Worm (Caenorhabditis elegans) whole organism, early embryonic: Measurements from ENCODE around the gene hpo-18.

Experiments used
- ama-1 ChIP-seq: fragments of 150-350 bp; optimal IDR thresholded peaks from 2 replicates; lab custom pipeline; 2014
- ceh-13 ChIP-seq: fragments of 200-800 bp; sonication (Bioruptor generic); optimal IDR thresholded peaks from 2 replicates; lab custom pipeline; 2018; ENCODE audit warnings: mild to moderate bottlenecking, missing genetic modification characterization, missing compliant biosample characterization
- ceh-36 ChIP-seq: sonication (generic microtip); optimal IDR thresholded peaks from 2 replicates; lab custom pipeline; 2016; ENCODE audit warnings: missing genetic modification characterization, inconsistent platforms, missing compliant biosample characterization
- hmg-4 ChIP-seq: fragments of 200-800 bp; sonication (Bioruptor generic); optimal IDR thresholded peaks from 2 replicates; lab custom pipeline; 2018; ENCODE audit warnings: mild to moderate bottlenecking, missing genetic modification characterization, missing compliant biosample characterization
- hnd-1 ChIP-seq: sonication (generic microtip); optimal IDR thresholded peaks from 2 replicates; lab custom pipeline; 2016; ENCODE audit warnings: missing genetic modification characterization, missing compliant biosample characterization
- sea-1 ChIP-seq: fragments of 200-800 bp; sonication (Bioruptor generic); conservative IDR thresholded peaks from 2 replicates; pipeline ENCODE4 v1.3.6; 2022; ENCODE audit warnings: missing genetic modification characterization, missing compliant biosample characterization
- tbx-11 ChIP-seq: fragments of 200-800 bp; sonication (Bioruptor generic); IDR thresholded peaks from 2 replicates; pipeline ENCODE4 v1.3.6; 2022; ENCODE audit warnings: missing genetic modification characterization, missing compliant biosample characterization

ce11 chrV:4302842-4303241 lies 43.4 kb downstream of the hpo-18 start:
- TF ChIP-seq hnd-1 (no peak), ceh-36 (tag; lab: Kevin White, UChicago) (no peak), ama-1 (lab: Kevin White, UChicago) (no peak), sea-1 (GFP tag; lab: Robert Waterston, UW) (no peak), ceh-13 (no peak), tbx-11 (GFP tag; lab: Robert Waterston, UW) (no peak), hmg-4 (GFP tag; lab: Kevin White, UChicago) (no peak)
